Worm (Caenorhabditis elegans) whole organism, mixed stage, embryonic: ENCODE measurements around the gene srlf-5.

Experiments
- blmp-1 ChIP-seq: fragments of 150-350 bp; optimal IDR thresholded peaks from 2 replicates; lab custom pipeline; 2014; ENCODE audit warnings: missing biosample characterization, missing genetic modification characterization
- ceh-39 ChIP-seq: fragments of 150-350 bp; optimal IDR thresholded peaks from 2 replicates; lab custom pipeline; 2014; ENCODE audit warnings: missing biosample characterization, missing genetic modification characterization
- elt-1 ChIP-seq: sonication (generic microtip); optimal IDR thresholded peaks from 2 replicates; lab custom pipeline; 2017; ENCODE audit warnings: missing genetic modification characterization, mild to moderate bottlenecking, missing compliant biosample characterization, antibody characterized with exemption, moderate library complexity, borderline replicate concordance; ENCODE audit not compliant: insufficient read depth
- hlh-1 ChIP-seq: fragments of 150-350 bp; optimal IDR thresholded peaks from 2 replicates; lab custom pipeline; 2014; ENCODE audit warnings: missing biosample characterization, missing genetic modification reagents, missing genetic modification characterization
- lin-13 ChIP-seq: fragments of 150-350 bp; optimal IDR thresholded peaks from 2 replicates; lab custom pipeline; 2014; ENCODE audit warnings: missing biosample characterization, missing genetic modification characterization
- lin-32 ChIP-seq: fragments of 200-800 bp; sonication (Bioruptor generic); optimal IDR thresholded peaks from 2 replicates; lab custom pipeline; 2018; ENCODE audit warnings: mild to moderate bottlenecking, missing genetic modification characterization, missing compliant biosample characterization
- mep-1 ChIP-seq: fragments of 150-350 bp; optimal IDR thresholded peaks from 2 replicates; lab custom pipeline; 2017; ENCODE audit warnings: missing biosample characterization, missing genetic modification reagents, missing genetic modification characterization, inconsistent platforms
- nhr-12 ChIP-seq: fragments of 150-350 bp; optimal IDR thresholded peaks from 2 replicates; lab custom pipeline; 2014; ENCODE audit warnings: missing biosample characterization, missing genetic modification characterization
- nhr-28 ChIP-seq: fragments of 150-350 bp; optimal IDR thresholded peaks from 2 replicates; lab custom pipeline; 2014; ENCODE audit warnings: missing biosample characterization, missing genetic modification characterization
- snpc-4 ChIP-seq: fragments of 150-350 bp; optimal IDR thresholded peaks from 2 replicates; lab custom pipeline; 2014; ENCODE audit warnings: missing biosample characterization, missing genetic modification characterization
- unc-39 ChIP-seq: fragments of 150-350 bp; optimal IDR thresholded peaks from 2 replicates; lab custom pipeline; 2014; ENCODE audit warnings: missing biosample characterization, missing genetic modification characterization
- unc-62 ChIP-seq: fragments of 150-350 bp; optimal IDR thresholded peaks from 2 replicates; lab custom pipeline; 2014; ENCODE audit warnings: missing biosample characterization, missing genetic modification reagents, missing genetic modification characterization
- ztf-11 ChIP-seq: fragments of 150-350 bp; optimal IDR thresholded peaks from 2 replicates; lab custom pipeline; 2014; ENCODE audit warnings: missing biosample characterization, missing genetic modification characterization

DNA sequence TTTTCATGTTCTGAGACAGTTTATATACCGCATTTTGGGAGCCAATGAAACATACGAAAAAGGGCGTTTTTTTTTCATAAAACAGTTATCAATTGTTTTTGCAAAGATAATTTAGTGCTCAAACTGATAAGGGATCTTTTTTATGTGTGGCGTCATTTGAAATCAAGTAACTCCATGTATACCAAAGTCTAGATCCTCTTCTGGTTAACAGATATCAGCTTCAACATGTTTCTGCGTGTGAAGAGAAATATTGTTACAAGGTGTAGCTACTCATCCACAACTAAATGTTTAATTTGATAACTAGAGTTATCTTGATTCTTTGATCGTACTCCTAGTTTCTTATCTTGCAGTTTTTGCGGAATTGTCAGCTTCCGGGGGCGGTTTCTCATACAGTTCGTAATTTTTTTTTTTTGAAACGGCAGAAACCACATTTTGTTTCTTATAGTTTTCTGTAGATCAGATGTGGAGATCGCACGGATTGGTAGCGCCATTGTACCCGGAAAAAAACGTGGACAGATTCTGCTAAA is 45.5 kb upstream of the srlf-5 start:
- no peak for TF ChIP-seq lin-32 (GFP tag; lab: Kevin White, UChicago)
- no peak for TF ChIP-seq ceh-39 (tag; lab: Kevin White, UChicago)
- no peak for TF ChIP-seq unc-39 (tag; lab: Kevin White, UChicago)
- TF ChIP-seq mep-1 (tag; lab: Kevin White, UChicago), result no peak
- no peak for TF ChIP-seq nhr-28 (tag; lab: Kevin White, UChicago)
- no peak for TF ChIP-seq unc-62 (GFP tag; lab: Kevin White, UChicago)
- TF ChIP-seq lin-13, result no peak
- TF ChIP-seq blmp-1 (tag; lab: Kevin White, UChicago), result no peak
- no peak for TF ChIP-seq nhr-12
- TF ChIP-seq snpc-4 (tag; lab: Kevin White, UChicago), result no peak
- no peak for TF ChIP-seq hlh-1
- TF ChIP-seq ztf-11 (tag; lab: Kevin White, UChicago), result no peak
- TF ChIP-seq elt-1, result no peak
